Worm (Caenorhabditis elegans): ENCODE data around the gene str-247.

Gene str-247

ce11 chrV:3967762-3968161, 13.9 kb downstream of the str-247 start, which contains the start of gene cyp-34A8:
Gene cyp-34A8, minus strand, starts transcription at chrV:3967823.
- no peak for TF ChIP-seq cog-1 (tag; optimal IDR thresholded peaks at IDR 0.05)
- no peak for TF ChIP-seq ztf-23 (GFP tag; IDR thresholded peaks at IDR 0.05)
- no peak for TF ChIP-seq ref-1 (GFP tag; conservative IDR thresholded peaks at IDR 0.05)
- no peak for TF ChIP-seq T22C8.4 (GFP tag; IDR thresholded peaks at IDR 0.05)
- no peak for TF ChIP-seq klf-2 (GFP tag; conservative IDR thresholded peaks at IDR 0.05)
- TF ChIP-seq tab-1 (GFP tag; IDR thresholded peaks at IDR 0.05), result no peak
- no peak for TF ChIP-seq ztf-29 (GFP tag; IDR thresholded peaks at IDR 0.05)
- TF ChIP-seq flt-1 (GFP tag; IDR thresholded peaks at IDR 0.05), result no peak
- TF ChIP-seq med-1 (GFP tag; optimal IDR thresholded peaks at IDR 0.05; ENCODE audit: insufficient read depth), result no peak

- no peak for TF ChIP-seq tab-1 (GFP tag; IDR thresholded peaks at IDR 0.05)
- TF ChIP-seq klf-2 (GFP tag; conservative IDR thresholded peaks at IDR 0.05), result no peak
- TF ChIP-seq flt-1 (GFP tag; IDR thresholded peaks at IDR 0.05), result no peak
- no peak for TF ChIP-seq cog-1 (tag; optimal IDR thresholded peaks at IDR 0.05)
- TF ChIP-seq T22C8.4 (GFP tag; IDR thresholded peaks at IDR 0.05), result no peak
- no peak for TF ChIP-seq med-1 (GFP tag; optimal IDR thresholded peaks at IDR 0.05; ENCODE audit: insufficient read depth)
- no peak for TF ChIP-seq ref-1 (GFP tag; conservative IDR thresholded peaks at IDR 0.05)
- TF ChIP-seq ztf-23 (GFP tag; IDR thresholded peaks at IDR 0.05), result no peak
- no peak for TF ChIP-seq ztf-29 (GFP tag; IDR thresholded peaks at IDR 0.05)
Observed at ce11 chrV:3968929-3969328, 15.1 kb downstream of the str-247 start.

DNA sequence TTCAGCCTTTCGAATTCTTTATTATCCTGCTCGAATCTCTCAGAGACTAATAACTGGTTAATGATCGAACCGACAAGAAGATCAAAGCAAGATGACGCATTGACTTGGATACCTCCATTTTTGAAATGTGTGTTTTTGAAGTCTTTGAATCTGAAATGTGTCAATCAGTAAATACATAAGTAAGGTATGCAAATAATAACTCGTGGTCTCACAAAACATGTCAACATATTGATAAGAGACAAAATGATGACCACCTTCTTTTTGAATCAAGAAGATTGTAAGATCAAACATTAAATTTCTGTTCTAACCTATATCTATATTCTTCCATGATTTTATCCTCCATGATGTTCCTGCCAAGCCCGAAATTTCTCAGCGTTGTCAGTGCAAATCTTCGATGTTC, 15.8 kb downstream of the str-247 start:
- no peak for TF ChIP-seq ztf-29 (GFP tag; IDR thresholded peaks at IDR 0.05)

- TF ChIP-seq cog-1 (tag; optimal IDR thresholded peaks at IDR 0.05) (no peak), flt-1 (GFP tag; IDR thresholded peaks at IDR 0.05) (no peak), ztf-23 (GFP tag; IDR thresholded peaks at IDR 0.05) (no peak), klf-2 (GFP tag; conservative IDR thresholded peaks at IDR 0.05) (no peak)
Observed at ce11 chrV:3970410-3970809, 16.6 kb downstream of the str-247 start, which contains the start of gene cyp-34A9. Gene cyp-34A9, minus strand, starts transcription at chrV:3970540.

ce11 chrV:3972846-3973245, 19.0 kb downstream of the str-247 start, which contains the start of gene cyp-34A10:
Gene cyp-34A10, minus strand, starts transcription at chrV:3972991.
- TF ChIP-seq flt-1 (GFP tag; IDR thresholded peaks at IDR 0.05), result no peak
- no peak for TF ChIP-seq cog-1 (tag; optimal IDR thresholded peaks at IDR 0.05)
- TF ChIP-seq ztf-29 (GFP tag; IDR thresholded peaks at IDR 0.05), result no peak
- TF ChIP-seq med-1 (GFP tag; optimal IDR thresholded peaks at IDR 0.05; ENCODE audit: insufficient read depth), result no peak
- no peak for TF ChIP-seq klf-2 (GFP tag; conservative IDR thresholded peaks at IDR 0.05)
- no peak for TF ChIP-seq ref-1 (GFP tag; conservative IDR thresholded peaks at IDR 0.05)
- TF ChIP-seq T22C8.4 (GFP tag; IDR thresholded peaks at IDR 0.05), result no peak
- TF ChIP-seq ztf-23 (GFP tag; IDR thresholded peaks at IDR 0.05), result no peak
- no peak for TF ChIP-seq tab-1 (GFP tag; IDR thresholded peaks at IDR 0.05)

DNA sequence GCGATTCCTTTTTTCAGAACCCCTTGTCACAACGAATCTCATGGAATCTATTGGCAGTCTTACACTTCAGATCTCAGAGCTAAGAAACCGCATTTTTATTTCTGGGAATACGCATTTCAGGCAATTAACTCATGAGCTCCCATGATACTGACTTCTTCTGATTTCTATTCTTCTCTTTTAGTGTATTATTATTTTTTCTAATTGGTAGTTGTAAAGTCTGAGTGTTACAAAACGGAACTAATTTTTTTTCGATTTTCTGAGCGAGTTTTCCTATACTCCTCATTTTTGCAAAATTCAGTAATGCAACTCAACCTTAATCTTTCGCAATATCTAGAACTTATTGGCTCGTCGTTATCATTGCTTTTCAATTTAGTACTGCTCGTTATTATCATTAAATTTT, 20.5 kb downstream of the str-247 start, which contains the start of gene str-82:
Gene str-82, plus strand, starts transcription at position 301 of the 400 bp plus-strand sequence.
- no peak for TF ChIP-seq ref-1 (GFP tag; conservative IDR thresholded peaks at IDR 0.05)
- no peak for TF ChIP-seq tab-1 (GFP tag; IDR thresholded peaks at IDR 0.05)
- TF ChIP-seq flt-1 (GFP tag; IDR thresholded peaks at IDR 0.05), result no peak
- no peak for TF ChIP-seq klf-2 (GFP tag; conservative IDR thresholded peaks at IDR 0.05)
- TF ChIP-seq ztf-23 (GFP tag; IDR thresholded peaks at IDR 0.05), result no peak
- TF ChIP-seq med-1 (GFP tag; optimal IDR thresholded peaks at IDR 0.05; ENCODE audit: insufficient read depth), result no peak
- TF ChIP-seq ztf-29 (GFP tag; IDR thresholded peaks at IDR 0.05), result no peak
- no peak for TF ChIP-seq T22C8.4 (GFP tag; IDR thresholded peaks at IDR 0.05)
- no peak for TF ChIP-seq cog-1 (tag; optimal IDR thresholded peaks at IDR 0.05)

DNA sequence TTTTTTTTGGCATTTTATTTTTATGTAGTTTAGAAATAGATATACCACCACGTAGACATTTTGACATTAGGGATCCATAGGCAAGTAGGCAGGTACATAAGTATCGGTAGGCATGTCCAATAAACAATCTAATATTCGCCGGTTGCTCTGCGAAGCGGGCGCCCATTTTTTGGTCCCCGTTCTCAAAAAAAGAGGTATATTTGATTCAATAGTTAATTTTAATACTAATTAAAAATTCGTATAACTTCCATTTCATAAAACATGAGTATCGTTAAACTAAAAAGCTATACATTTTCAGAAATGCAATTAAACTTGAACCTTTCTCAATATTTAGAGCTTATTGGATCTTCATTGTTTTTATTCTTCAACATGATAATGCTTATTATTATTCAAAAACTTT, 23.1 kb downstream of the str-247 start, which contains the start of gene str-83:
Gene str-83, plus strand, starts transcription at position 301 of the 400 bp plus-strand sequence.
- TF ChIP-seq cog-1 (tag; optimal IDR thresholded peaks at IDR 0.05), result no peak
- no peak for TF ChIP-seq ref-1 (GFP tag; conservative IDR thresholded peaks at IDR 0.05)
- no peak for TF ChIP-seq ztf-23 (GFP tag; IDR thresholded peaks at IDR 0.05)
- TF ChIP-seq ztf-29 (GFP tag; IDR thresholded peaks at IDR 0.05), result no peak
- no peak for TF ChIP-seq med-1 (GFP tag; optimal IDR thresholded peaks at IDR 0.05; ENCODE audit: insufficient read depth)
- no peak for TF ChIP-seq klf-2 (GFP tag; conservative IDR thresholded peaks at IDR 0.05)
- TF ChIP-seq T22C8.4 (GFP tag; IDR thresholded peaks at IDR 0.05), result no peak
- TF ChIP-seq flt-1 (GFP tag; IDR thresholded peaks at IDR 0.05), result no peak
- no peak for TF ChIP-seq tab-1 (GFP tag; IDR thresholded peaks at IDR 0.05)

ce11 chrV:3979053-3979452, 25.2 kb downstream of the str-247 start, which contains the start of gene nlp-34:
Gene nlp-34, minus strand, starts transcription at chrV:3979134.
- TF ChIP-seq ztf-29 (GFP tag; IDR thresholded peaks at IDR 0.05) (no peak), ref-1 (GFP tag; conservative IDR thresholded peaks at IDR 0.05) (no peak), ztf-23 (GFP tag; IDR thresholded peaks at IDR 0.05) (no peak), klf-2 (GFP tag; conservative IDR thresholded peaks at IDR 0.05) (no peak), cog-1 (tag; optimal IDR thresholded peaks at IDR 0.05) (no peak), flt-1 (GFP tag; IDR thresholded peaks at IDR 0.05) (no peak)

DNA sequence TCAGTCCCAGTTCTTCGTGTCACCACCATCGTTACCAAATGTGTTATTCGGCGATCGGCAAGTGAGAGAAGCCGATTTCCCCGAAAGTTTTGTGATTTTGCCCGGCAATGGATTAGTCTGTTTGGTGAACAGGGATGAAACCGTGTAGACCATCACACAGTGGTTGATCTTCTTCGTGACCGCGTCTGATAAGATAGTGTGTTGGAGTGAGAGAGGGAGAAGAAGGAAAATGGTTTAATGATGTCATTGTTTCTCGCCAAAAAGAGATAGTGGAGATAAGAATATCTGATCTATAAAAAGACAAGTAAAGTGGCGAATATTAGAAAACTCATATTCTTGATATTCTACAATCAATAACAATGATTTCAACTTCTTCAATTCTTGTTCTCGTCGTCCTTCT, 26.0 kb downstream of the str-247 start, which contains the start of gene nlp-31:
Gene nlp-31, plus strand, starts transcription at position 237 of the 400 bp plus-strand sequence.
- TF ChIP-seq ztf-29 (GFP tag; IDR thresholded peaks at IDR 0.05) (no peak), flt-1 (GFP tag; IDR thresholded peaks at IDR 0.05) (no peak), klf-2 (GFP tag; conservative IDR thresholded peaks at IDR 0.05) (no peak), med-1 (GFP tag; optimal IDR thresholded peaks at IDR 0.05; ENCODE audit: insufficient read depth) (no peak), T22C8.4 (GFP tag; IDR thresholded peaks at IDR 0.05) (no peak), tab-1 (GFP tag; IDR thresholded peaks at IDR 0.05) (no peak), ztf-23 (GFP tag; IDR thresholded peaks at IDR 0.05) (no peak), cog-1 (tag; optimal IDR thresholded peaks at IDR 0.05) (no peak), ref-1 (GFP tag; conservative IDR thresholded peaks at IDR 0.05) (no peak)

DNA sequence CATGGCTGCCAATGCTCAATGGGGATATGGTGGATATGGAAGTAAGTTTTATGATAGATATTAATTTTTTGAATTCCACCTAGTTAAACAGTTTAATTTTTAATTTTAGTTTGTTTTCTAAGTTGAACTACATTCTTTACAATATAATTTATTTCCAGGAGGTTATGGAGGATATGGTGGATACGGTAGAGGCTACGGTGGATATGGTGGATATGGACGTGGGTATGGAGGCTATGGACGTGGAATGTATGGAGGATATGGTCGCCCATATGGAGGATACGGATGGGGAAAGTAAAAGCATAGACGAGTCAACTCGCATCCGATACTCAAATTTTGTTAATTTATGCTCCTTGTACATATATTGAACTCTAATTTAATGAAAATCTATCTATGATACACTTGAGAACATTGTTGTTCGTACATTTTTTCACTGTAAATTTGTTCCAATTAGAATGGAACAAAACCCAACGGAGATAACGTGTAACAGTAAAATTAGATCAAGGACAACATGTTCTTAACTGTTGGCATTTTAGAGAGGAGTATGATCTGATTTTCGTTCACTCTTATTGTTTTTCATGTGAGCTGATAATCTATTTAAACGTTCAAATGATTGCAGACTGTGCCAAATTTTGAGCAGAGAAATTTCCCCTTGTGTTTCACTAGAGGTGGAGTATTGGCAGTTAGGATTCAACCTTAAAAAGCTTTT, 26.5 kb downstream of the str-247 start:
- TF ChIP-seq ztf-29 (GFP tag; IDR thresholded peaks at IDR 0.05) (no peak), flt-1 (GFP tag; IDR thresholded peaks at IDR 0.05) (no peak), cog-1 (tag; optimal IDR thresholded peaks at IDR 0.05) (no peak), ztf-23 (GFP tag; IDR thresholded peaks at IDR 0.05) (no peak), tab-1 (GFP tag; IDR thresholded peaks at IDR 0.05) (no peak), klf-2 (GFP tag; conservative IDR thresholded peaks at IDR 0.05) (no peak), ref-1 (GFP tag; conservative IDR thresholded peaks at IDR 0.05) (no peak), T22C8.4 (GFP tag; IDR thresholded peaks at IDR 0.05) (no peak), med-1 (GFP tag; optimal IDR thresholded peaks at IDR 0.05; ENCODE audit: insufficient read depth) (no peak)

All from whole organism, midembryonic.